Worm (Caenorhabditis elegans) whole organism, L4/young adult: ENCODE results near the gene anat-1.
A peak's percentile ranks its signal among the peaks of the same experiment; 100 is the strongest.
"Not testable (repeated sequence)": the region's sequence is repeated elsewhere in the genome, so short reads cannot be mapped to it uniquely, and the experiment has no call there.

Experiments
- W03F9.2 ChIP-seq: fragments of 150-350 bp; optimal IDR thresholded peaks from 2 replicates; lab custom pipeline; 2014; ENCODE audit warnings: missing biosample characterization, missing genetic modification characterization
- dao-5 ChIP-seq: sonication (generic microtip); optimal IDR thresholded peaks from 2 replicates; lab custom pipeline; 2016; ENCODE audit warnings: missing genotype, missing genetic modification characterization, moderate library complexity, missing compliant biosample characterization
- him-1 ChIP-seq: sonication (generic microtip); optimal IDR thresholded peaks from 2 replicates; lab custom pipeline; 2016; ENCODE audit warnings: missing genotype, missing genetic modification reagents, missing genetic modification characterization, missing compliant biosample characterization

The anat-1 gene

DNA sequence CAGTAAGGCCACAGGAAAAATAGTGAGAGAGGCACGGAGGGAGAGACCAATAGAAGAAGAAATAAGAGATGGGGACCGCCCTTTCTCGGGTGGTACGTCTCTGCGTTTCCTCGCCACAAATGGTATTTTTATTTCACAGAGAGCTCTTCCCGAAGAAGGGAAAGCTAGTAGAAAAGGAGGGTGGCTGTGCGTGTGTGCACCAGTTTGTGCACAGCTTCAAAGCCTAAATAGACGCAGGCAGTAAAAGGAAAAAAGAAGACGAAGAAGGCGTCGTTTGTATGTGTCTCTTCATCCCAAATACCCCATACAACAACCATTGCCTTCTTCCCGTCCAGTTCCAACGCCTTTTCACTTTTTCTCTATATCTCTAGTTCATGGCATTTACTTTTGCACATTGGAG is 39.1 kb downstream of the anat-1 start:
- TF ChIP-seq dao-5 (tag; lab: Kevin White, UChicago) (no peak), him-1 (tag; lab: Kevin White, UChicago) (peak; percentile 85), W03F9.2 (no peak)

DNA sequence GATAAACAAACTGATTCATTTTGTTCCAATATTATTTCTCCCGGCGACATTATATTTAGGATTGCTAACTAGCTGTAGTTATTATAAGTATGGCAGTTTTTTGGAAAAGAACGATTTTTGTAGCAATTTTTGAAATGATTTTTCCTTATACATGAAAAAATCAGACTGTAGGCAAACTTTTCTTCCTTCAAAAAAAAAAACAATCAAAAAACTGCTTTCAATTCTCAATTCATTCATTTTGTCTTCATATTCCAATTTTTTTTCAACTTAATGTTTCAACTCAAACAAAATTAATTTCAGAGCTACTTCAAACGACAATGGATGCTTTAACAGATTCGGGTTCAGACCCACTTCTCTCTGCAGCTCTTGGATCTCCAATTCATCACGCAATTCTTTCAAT is 41.2 kb downstream of the anat-1 start, which contains the start of gene ceh-48:
Gene ceh-48 (plus strand): TSS at position 301 of the 400 bp plus-strand sequence.
- TF ChIP-seq dao-5 (tag; lab: Kevin White, UChicago): no peak
- TF ChIP-seq W03F9.2: no peak
- TF ChIP-seq him-1 (tag; lab: Kevin White, UChicago): no peak

DNA sequence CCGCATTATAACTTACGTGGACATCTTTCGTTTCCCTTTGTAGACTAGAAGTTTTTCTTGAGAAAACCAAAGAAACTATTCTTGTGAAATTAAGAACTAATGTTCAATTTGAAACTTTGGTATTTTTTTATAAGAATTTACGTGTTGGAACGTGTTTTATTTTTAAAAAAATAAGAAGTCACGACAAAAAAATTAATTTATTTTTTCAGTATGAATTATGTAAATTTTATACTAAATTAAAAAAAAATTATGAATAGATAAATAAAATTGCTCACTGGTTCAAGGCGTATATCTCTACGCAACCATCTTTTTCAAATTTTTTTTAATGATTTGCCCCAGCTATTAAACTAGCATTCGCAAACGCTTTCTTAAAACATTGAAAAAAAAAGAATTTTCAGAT is 46.9 kb downstream of the anat-1 start, which contains the start of gene C17H12.5:
Gene C17H12.5 (minus strand): TSS at position 101 of the 400 bp plus-strand sequence.
- no peak for TF ChIP-seq him-1 (tag; lab: Kevin White, UChicago)
- no peak for TF ChIP-seq W03F9.2

DNA sequence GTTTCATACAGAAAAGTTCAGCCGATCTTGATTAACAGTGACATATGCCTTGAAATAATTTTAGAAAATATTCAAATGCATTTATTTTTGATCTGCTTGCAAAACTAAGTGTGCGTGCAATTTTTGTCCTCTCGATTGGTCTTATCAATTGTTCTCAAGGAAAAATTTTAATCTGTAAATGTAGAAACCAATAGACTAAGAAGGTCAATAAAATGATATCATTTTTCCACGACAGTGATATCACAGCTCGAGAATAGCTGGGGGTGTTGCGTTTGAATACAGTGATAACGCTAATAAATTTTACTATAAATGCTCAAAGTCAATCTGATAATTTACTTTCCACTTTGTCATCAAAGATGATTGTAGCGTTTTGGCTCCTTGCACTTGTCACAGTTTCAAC is 47.7 kb downstream of the anat-1 start, which contains the start of gene C17H12.8:
Gene C17H12.8 (plus strand): TSS at position 335 of the 400 bp plus-strand sequence.
- TF ChIP-seq dao-5 (tag; lab: Kevin White, UChicago) (no peak), him-1 (tag; lab: Kevin White, UChicago) (no peak), W03F9.2 (no peak)

DNA sequence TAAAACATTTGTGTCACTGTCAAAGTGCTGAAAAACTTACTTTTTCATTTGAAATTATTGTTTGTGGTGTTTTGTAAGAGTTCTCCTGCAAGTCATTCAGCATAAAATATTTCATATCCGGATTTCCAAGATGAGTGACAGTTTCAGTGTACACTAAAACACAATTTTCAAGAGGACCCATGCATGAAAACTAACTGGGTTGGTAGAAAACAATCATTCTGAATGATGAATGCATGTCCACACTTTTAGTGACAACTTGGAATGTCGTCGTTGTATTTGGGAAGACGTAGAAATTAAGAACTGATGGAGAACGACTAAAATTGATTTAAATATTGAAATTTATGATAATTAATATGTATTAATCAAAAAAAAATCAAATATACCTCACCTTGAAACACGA is 51.1 kb downstream of the anat-1 start:
- TF ChIP-seq dao-5 (tag; lab: Kevin White, UChicago) (no peak), W03F9.2 (no peak), him-1 (tag; lab: Kevin White, UChicago) (no peak)

DNA sequence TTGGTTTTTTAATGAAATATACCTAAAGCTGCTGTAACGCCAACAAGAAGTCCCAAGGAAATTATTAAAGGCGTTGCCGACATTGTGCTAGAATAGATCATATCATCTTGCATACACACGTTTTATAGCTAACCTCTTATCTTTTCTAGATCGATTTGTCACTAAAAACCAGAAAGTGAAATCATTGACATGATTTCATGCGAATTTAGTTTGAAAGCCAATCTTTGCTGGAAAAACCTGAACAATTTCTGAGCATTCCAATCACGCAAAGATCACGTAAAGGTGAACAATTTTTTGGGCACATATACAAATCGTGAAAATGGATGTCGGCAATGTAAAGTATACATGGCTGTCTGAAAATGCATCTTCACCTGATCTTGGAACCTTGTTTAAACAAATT is 51.8 kb downstream of the anat-1 start, which contains the start of gene C17H12.6:
Gene C17H12.6 (minus strand): TSS at position 101 of the 400 bp plus-strand sequence.
- TF ChIP-seq dao-5 (tag; lab: Kevin White, UChicago) (no peak), him-1 (tag; lab: Kevin White, UChicago) (no peak), W03F9.2 (no peak)

DNA sequence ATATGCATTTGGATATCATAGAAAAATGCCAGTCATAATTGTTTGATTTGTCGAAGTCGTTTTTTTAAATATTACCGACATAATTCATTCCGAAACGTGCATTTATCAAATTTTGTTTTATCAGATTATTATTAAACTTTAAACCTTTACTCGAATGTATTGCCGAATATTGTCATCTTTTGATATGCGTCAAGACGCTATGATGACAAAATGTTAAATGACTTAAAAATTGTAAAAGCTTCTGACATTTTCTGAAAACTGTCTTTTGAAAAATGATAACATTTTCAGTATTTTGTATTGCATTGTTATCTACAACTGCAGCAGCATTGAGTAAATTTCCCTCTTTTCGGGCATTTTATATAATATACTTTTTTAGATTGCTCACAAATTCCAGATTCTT is 54.0 kb downstream of the anat-1 start, which contains the start of gene H20E11.3:
Gene H20E11.3 (plus strand): TSS at position 195 of the 400 bp plus-strand sequence.
- no peak for TF ChIP-seq him-1 (tag; lab: Kevin White, UChicago)
- no peak for TF ChIP-seq dao-5 (tag; lab: Kevin White, UChicago)
- no peak for TF ChIP-seq W03F9.2

DNA sequence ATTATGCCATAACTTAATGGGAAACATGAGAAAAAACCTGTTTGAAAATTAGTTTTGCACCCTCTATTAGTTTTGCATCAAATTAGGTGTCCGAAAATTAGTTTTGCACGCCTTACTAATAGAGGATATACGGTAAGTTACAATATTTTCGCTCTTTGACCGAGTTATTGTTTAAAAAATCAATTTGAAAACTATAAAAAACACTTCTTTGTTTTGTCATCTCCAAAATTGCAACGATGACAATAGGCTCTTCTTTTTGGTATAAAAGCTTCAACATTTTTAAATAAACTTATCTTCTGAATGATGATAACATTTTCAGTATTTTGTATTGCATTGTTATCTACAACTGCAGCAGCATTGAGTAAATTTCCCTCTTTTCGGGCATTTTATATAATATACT is 56.8 kb downstream of the anat-1 start, which contains the start of gene H20E11.2:
Gene H20E11.2 (plus strand): TSS at position 301 of the 400 bp plus-strand sequence.
- TF ChIP-seq W03F9.2; dao-5 (tag; lab: Kevin White, UChicago); him-1 (tag; lab: Kevin White, UChicago): not testable (repeated sequence)
